Worm (Caenorhabditis elegans) whole organism, mixed stage, embryonic: ENCODE results near the gene pqn-2.

Experiments
- M03D4.4 ChIP-seq: sonication (generic microtip); optimal IDR thresholded peaks from 2 replicates; lab custom pipeline; 2017; ENCODE audit warnings: mild to moderate bottlenecking, missing genetic modification characterization, missing compliant biosample characterization
- ceh-39 ChIP-seq: fragments of 150-350 bp; optimal IDR thresholded peaks from 2 replicates; lab custom pipeline; 2014; ENCODE audit warnings: missing biosample characterization, missing genetic modification characterization
- ceh-43 ChIP-seq: fragments of 200-800 bp; sonication (Bioruptor generic); optimal IDR thresholded peaks from 2 replicates; lab custom pipeline; 2018; ENCODE audit warnings: mild to moderate bottlenecking, missing genetic modification characterization, moderate library complexity, missing compliant biosample characterization
- ces-1 ChIP-seq: fragments of 150-350 bp; optimal IDR thresholded peaks from 2 replicates; lab custom pipeline; 2014; ENCODE audit warnings: missing biosample characterization, missing genetic modification reagents, missing genetic modification characterization
- cnd-1 ChIP-seq: fragments of 200-800 bp; sonication (Bioruptor generic); optimal IDR thresholded peaks from 2 replicates; lab custom pipeline; 2018; ENCODE audit warnings: mild to moderate bottlenecking, missing genetic modification characterization, missing compliant biosample characterization
- drap-1 ChIP-seq: fragments of 200-800 bp; sonication (Bioruptor generic); optimal IDR thresholded peaks from 3 replicates; lab custom pipeline; 2018; ENCODE audit warnings: mild to moderate bottlenecking, missing genetic modification characterization, missing compliant biosample characterization
- elt-1 ChIP-seq: sonication (generic microtip); optimal IDR thresholded peaks from 2 replicates; lab custom pipeline; 2017; ENCODE audit warnings: missing genetic modification characterization, mild to moderate bottlenecking, missing compliant biosample characterization, antibody characterized with exemption, moderate library complexity, borderline replicate concordance; ENCODE audit not compliant: insufficient read depth
- elt-3 ChIP-seq: fragments of 150-350 bp; optimal IDR thresholded peaks from 2 replicates; lab custom pipeline; 2014; ENCODE audit warnings: missing biosample characterization, missing genetic modification characterization
- ham-2 ChIP-seq: fragments of 200-800 bp; sonication (Bioruptor generic); optimal IDR thresholded peaks from 2 replicates; lab custom pipeline; 2018; ENCODE audit warnings: mild to moderate bottlenecking, missing genetic modification characterization, missing compliant biosample characterization
- hlh-1 ChIP-seq: fragments of 150-350 bp; optimal IDR thresholded peaks from 2 replicates; lab custom pipeline; 2014; ENCODE audit warnings: missing biosample characterization, missing genetic modification reagents, missing genetic modification characterization
- lin-13 ChIP-seq: fragments of 150-350 bp; optimal IDR thresholded peaks from 2 replicates; lab custom pipeline; 2014; ENCODE audit warnings: missing biosample characterization, missing genetic modification characterization
- lin-32 ChIP-seq: fragments of 200-800 bp; sonication (Bioruptor generic); optimal IDR thresholded peaks from 2 replicates; lab custom pipeline; 2018; ENCODE audit warnings: mild to moderate bottlenecking, missing genetic modification characterization, missing compliant biosample characterization
- lsy-2 ChIP-seq: fragments of 150-350 bp; optimal IDR thresholded peaks from 2 replicates; lab custom pipeline; 2014; ENCODE audit warnings: missing biosample characterization, missing genetic modification characterization
- mab-5 ChIP-seq: fragments of 150-350 bp; optimal IDR thresholded peaks from 2 replicates; lab custom pipeline; 2014; ENCODE audit warnings: missing biosample characterization, missing genetic modification characterization
- mep-1 ChIP-seq: fragments of 150-350 bp; optimal IDR thresholded peaks from 2 replicates; lab custom pipeline; 2017; ENCODE audit warnings: missing biosample characterization, missing genetic modification reagents, missing genetic modification characterization, inconsistent platforms
- mls-2 ChIP-seq: sonication (generic microtip); optimal IDR thresholded peaks from 2 replicates; lab custom pipeline; 2016; ENCODE audit warnings: mild to moderate bottlenecking, missing genetic modification characterization, moderate library complexity, missing compliant biosample characterization
- nhr-12 ChIP-seq: fragments of 150-350 bp; optimal IDR thresholded peaks from 2 replicates; lab custom pipeline; 2014; ENCODE audit warnings: missing biosample characterization, missing genetic modification characterization
- nhr-2 ChIP-seq: fragments of 150-350 bp; optimal IDR thresholded peaks from 2 replicates; lab custom pipeline; 2014; ENCODE audit warnings: missing biosample characterization, missing genetic modification characterization
- nhr-237 ChIP-seq: fragments of 150-350 bp; optimal IDR thresholded peaks from 2 replicates; lab custom pipeline; 2014; ENCODE audit warnings: missing biosample characterization, missing genetic modification characterization
- pha-4 ChIP-seq: fragments of 150-350 bp; optimal IDR thresholded peaks from 2 replicates; lab custom pipeline; 2018; ENCODE audit warnings: missing biosample characterization, missing genetic modification reagents, missing genetic modification characterization
- sem-2 ChIP-seq: fragments of 200-800 bp; sonication (Bioruptor generic); optimal IDR thresholded peaks from 2 replicates; lab custom pipeline; 2018; ENCODE audit warnings: mild to moderate bottlenecking, missing genetic modification characterization, missing compliant biosample characterization
- snpc-4 ChIP-seq: fragments of 150-350 bp; optimal IDR thresholded peaks from 2 replicates; lab custom pipeline; 2014; ENCODE audit warnings: missing biosample characterization, missing genetic modification characterization
- sptf-1 ChIP-seq: sonication (generic microtip); optimal IDR thresholded peaks from 2 replicates; lab custom pipeline; 2017; ENCODE audit warnings: mild to moderate bottlenecking, missing genetic modification characterization, moderate library complexity, missing compliant biosample characterization
- tbx-8 ChIP-seq: fragments of 200-800 bp; sonication (Bioruptor generic); optimal IDR thresholded peaks from 2 replicates; lab custom pipeline; 2018; ENCODE audit warnings: mild to moderate bottlenecking, missing genetic modification characterization, moderate library complexity, missing compliant biosample characterization
- unc-120 ChIP-seq: sonication (generic microtip); optimal IDR thresholded peaks from 2 replicates; lab custom pipeline; 2017; ENCODE audit warnings: missing genetic modification characterization, missing compliant biosample characterization; ENCODE audit not compliant: poor library complexity, severe bottlenecking
- unc-39 ChIP-seq: fragments of 150-350 bp; optimal IDR thresholded peaks from 2 replicates; lab custom pipeline; 2014; ENCODE audit warnings: missing biosample characterization, missing genetic modification characterization
- unc-62 ChIP-seq: fragments of 150-350 bp; optimal IDR thresholded peaks from 2 replicates; lab custom pipeline; 2014; ENCODE audit warnings: missing biosample characterization, missing genetic modification reagents, missing genetic modification characterization
- zip-8 ChIP-seq: fragments of 150-350 bp; optimal IDR thresholded peaks from 2 replicates; lab custom pipeline; 2014; ENCODE audit warnings: missing biosample characterization, missing genetic modification characterization
- ztf-11 ChIP-seq: fragments of 150-350 bp; optimal IDR thresholded peaks from 2 replicates; lab custom pipeline; 2014; ENCODE audit warnings: missing biosample characterization, missing genetic modification characterization

The pqn-2 gene

DNA sequence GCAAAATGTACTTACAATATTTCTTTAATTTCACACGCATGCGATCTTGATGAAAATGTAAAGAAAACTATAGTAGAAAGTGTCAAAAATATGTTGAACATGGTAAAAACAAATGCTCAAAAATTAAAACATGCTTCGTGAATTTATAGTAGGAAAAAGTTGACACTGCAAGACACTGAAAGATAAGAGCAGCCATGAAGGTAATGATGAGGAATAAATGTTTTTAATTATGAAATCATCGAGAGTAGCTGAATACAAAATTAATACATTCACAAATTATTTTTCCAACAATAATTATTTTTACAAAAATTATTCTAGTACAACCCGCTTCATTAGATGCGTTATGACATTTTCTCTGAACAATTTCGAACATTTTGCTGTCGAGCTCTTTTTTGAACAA, 34.7 kb downstream of the pqn-2 start, which contains the start of gene F15H10.10:
F15H10.10 (minus strand) TSS at position 101 of the 400 bp plus-strand sequence.
- no peak for TF ChIP-seq unc-120 (tag; lab: Kevin White, UChicago)
- no peak for TF ChIP-seq snpc-4 (tag; lab: Kevin White, UChicago)
- TF ChIP-seq unc-39 (tag; lab: Kevin White, UChicago) = no peak
- no peak for TF ChIP-seq unc-62 (GFP tag; lab: Kevin White, UChicago)
- TF ChIP-seq drap-1 = no peak
- no peak for TF ChIP-seq mab-5
- no peak for TF ChIP-seq lsy-2
- TF ChIP-seq ham-2 (GFP tag; lab: Kevin White, UChicago) = no peak
- no peak for TF ChIP-seq elt-3 (tag; lab: Kevin White, UChicago)
- no peak for TF ChIP-seq zip-8 (tag; lab: Kevin White, UChicago)

DNA sequence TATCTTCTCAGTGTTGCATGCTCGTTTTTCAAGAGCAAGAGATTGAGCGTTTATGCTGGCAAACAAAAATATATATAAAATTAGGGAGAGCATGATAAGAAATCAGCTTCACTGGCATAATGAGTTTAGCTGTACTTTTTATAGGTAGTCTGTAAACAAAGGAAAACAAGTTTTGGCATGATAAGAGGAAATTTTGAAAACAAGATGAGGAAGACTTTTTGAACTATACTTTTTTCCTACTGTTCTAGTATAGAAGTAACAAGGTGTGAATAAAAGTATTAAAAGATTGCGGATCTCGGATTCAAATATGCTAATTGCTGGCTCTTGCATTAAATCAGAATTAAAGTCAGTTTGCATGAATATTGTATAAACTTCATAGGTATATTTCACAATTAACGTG, 36.7 kb downstream of the pqn-2 start, which contains the start of gene F15H10.5:
F15H10.5 (minus strand) TSS at position 101 of the 400 bp plus-strand sequence.
- TF ChIP-seq hlh-1 (no peak), lin-13 (tag; lab: Kevin White, UChicago) (no peak), unc-39 (tag; lab: Kevin White, UChicago) (no peak), mep-1 (tag; lab: Kevin White, UChicago) (no peak), ceh-39 (tag; lab: Kevin White, UChicago) (no peak), pha-4 (tag; lab: Kevin White, UChicago) (no peak)

DNA sequence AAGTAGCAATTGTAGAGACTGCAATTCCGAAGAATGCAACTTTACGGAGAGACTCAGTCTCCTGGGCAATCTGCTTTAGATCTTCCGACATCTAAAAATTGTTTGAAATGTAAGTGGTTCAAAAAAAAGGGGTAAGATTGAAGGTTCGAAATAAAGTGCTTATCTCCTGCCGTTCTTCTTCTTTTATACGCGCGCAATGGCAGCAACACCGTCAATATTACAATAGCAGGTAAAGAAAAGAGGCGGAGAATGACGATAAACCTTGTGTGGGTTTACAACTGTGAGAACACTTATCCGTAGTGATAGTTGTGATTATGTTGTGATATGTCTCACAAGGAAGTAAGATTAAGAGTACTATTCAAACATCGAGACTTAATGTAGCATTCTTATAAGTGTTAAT, 39.6 kb downstream of the pqn-2 start, which contains the start of gene col-13:
col-13 (minus strand) TSS at position 101 of the 400 bp plus-strand sequence.
- no peak for TF ChIP-seq ceh-43 (GFP tag; lab: Kevin White, UChicago)
- no peak for TF ChIP-seq mls-2 (tag; lab: Kevin White, UChicago)
- TF ChIP-seq mab-5 = no peak
- TF ChIP-seq nhr-12 (tag; lab: Kevin White, UChicago) = no peak
- no peak for TF ChIP-seq hlh-1
- TF ChIP-seq lin-13 (tag; lab: Kevin White, UChicago) = no peak
- TF ChIP-seq M03D4.4 (tag; lab: Kevin White, UChicago) = no peak
- TF ChIP-seq ham-2 (GFP tag; lab: Kevin White, UChicago) = no peak
- no peak for TF ChIP-seq elt-3 (tag; lab: Kevin White, UChicago)
- TF ChIP-seq tbx-8 (GFP tag; lab: Kevin White, UChicago) = no peak
- TF ChIP-seq drap-1 = no peak
- TF ChIP-seq unc-120 (tag; lab: Kevin White, UChicago) = no peak
- TF ChIP-seq lin-32 (GFP tag; lab: Kevin White, UChicago) = no peak
- TF ChIP-seq ces-1 (GFP tag; lab: Kevin White, UChicago) = no peak
- TF ChIP-seq sptf-1 (tag; lab: Kevin White, UChicago) = no peak
- TF ChIP-seq zip-8 (tag; lab: Kevin White, UChicago) = no peak
- no peak for TF ChIP-seq nhr-2 (tag; lab: Kevin White, UChicago)

DNA sequence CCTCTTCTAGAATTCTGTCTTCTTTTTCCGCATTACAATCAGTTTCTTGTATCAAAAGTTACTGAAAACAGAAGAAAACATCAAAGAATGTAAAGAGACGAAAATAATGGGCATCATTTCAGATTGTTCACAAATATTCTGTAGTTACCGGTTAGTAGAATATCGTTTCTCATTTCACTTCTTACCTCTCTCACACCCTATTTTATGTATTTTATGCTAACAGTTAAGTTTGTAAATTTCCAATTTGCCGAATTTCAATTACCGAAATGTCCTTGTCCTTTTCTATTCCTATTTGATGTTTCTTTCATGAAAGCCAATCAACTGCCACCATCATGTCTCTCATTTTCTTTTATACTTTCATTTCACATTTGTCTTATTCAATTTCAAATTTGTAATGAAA, 41.3 kb downstream of the pqn-2 start:
- TF ChIP-seq elt-1 = no peak
- TF ChIP-seq elt-3 (tag; lab: Kevin White, UChicago) = no peak
- no peak for TF ChIP-seq lin-32 (GFP tag; lab: Kevin White, UChicago)
- no peak for TF ChIP-seq hlh-1
- no peak for TF ChIP-seq mep-1 (tag; lab: Kevin White, UChicago)
- TF ChIP-seq mab-5 = no peak
- no peak for TF ChIP-seq cnd-1 (tag; lab: Kevin White, UChicago)
- TF ChIP-seq sem-2 (GFP tag; lab: Kevin White, UChicago) = no peak

DNA sequence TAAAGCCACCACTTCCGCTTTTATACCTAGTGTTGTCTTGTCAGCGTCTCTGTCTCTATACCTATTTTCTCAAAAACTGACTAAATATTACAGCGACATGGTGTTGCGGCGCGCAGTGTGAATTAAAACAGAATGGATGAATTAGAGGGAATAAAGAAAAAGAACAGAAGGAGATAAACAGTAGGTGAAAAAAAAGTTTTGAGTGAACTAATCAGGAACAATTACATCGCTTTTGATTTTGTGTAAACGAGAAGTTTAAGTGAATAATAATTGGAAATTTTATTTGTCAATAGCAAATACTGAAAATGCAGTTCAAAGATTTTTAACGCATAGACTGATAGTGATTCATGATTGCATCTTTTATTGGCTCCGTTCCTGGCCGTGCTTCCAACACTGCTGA, 42.9 kb downstream of the pqn-2 start, which contains the start of gene col-12:
col-12 (minus strand) TSS at position 101 of the 400 bp plus-strand sequence.
- TF ChIP-seq ztf-11 (tag; lab: Kevin White, UChicago) (no peak), lsy-2 (no peak), tbx-8 (GFP tag; lab: Kevin White, UChicago) (no peak), nhr-237 (no peak)

DNA sequence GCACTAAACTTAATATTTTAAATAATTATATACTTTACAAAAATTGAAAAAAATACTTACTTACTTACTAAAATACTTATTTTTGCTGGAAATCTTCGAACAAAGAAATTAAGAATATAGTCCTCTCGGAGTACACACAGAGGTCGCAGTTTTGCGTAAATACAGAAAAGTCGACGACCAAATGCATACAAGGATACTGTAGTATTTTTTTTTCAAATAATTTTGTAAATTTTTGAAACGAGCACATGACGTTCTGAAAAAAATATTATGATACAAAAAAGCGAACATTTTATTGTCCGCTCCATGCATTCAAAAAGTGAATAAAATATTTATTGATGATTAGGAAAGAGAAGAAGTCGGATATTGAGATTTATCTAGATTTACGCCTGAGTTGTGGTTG, 44.0 kb downstream of the pqn-2 start, which contains the start of gene apc-10:
apc-10 (minus strand) TSS at position 101 of the 400 bp plus-strand sequence.
- TF ChIP-seq sptf-1 (tag; lab: Kevin White, UChicago) = no peak
- no peak for TF ChIP-seq snpc-4 (tag; lab: Kevin White, UChicago)
- no peak for TF ChIP-seq ceh-43 (GFP tag; lab: Kevin White, UChicago)
